Fruit fly (Drosophila melanogaster) whole organism, embryonic: ENCODE measurements around the gene CG13996.

Experiments
- CG1024 ChIP-seq: fragments of 200-800 bp; sonication (Bioruptor generic); IDR thresholded peaks from 2 replicates; pipeline ENCODE4 v1.3.6; 2022; ENCODE audit warnings: missing biosample characterization, missing genetic modification characterization
- CG10321 ChIP-seq: fragments of 200-800 bp; sonication (Bioruptor generic); IDR thresholded peaks from 2 replicates; pipeline ENCODE4 v1.3.6; 2022; ENCODE audit warnings: missing biosample characterization, missing genetic modification characterization
- CG11398 ChIP-seq: fragments of 200-800 bp; sonication (Bioruptor generic); optimal IDR thresholded peaks from 2 replicates; lab custom pipeline; 2016; ENCODE audit warnings: missing biosample characterization, missing genetic modification characterization
- CG11456 ChIP-seq: fragments of 200-800 bp; sonication (Bioruptor generic); IDR thresholded peaks from 3 replicates; pipeline ENCODE4 v1.3.6; 2022; ENCODE audit warnings: missing biosample characterization, missing genetic modification characterization
- CG12299 ChIP-seq: fragments of 200-800 bp; sonication (Bioruptor generic); optimal IDR thresholded peaks from 2 replicates; lab custom pipeline; 2018; ENCODE audit warnings: missing biosample characterization, mild to moderate bottlenecking, missing genetic modification characterization
- CG14050 ChIP-seq: fragments of 200-800 bp; sonication (Bioruptor generic); IDR thresholded peaks from 3 replicates; pipeline ENCODE4 v1.3.6; 2022; ENCODE audit warnings: missing biosample characterization, missing genetic modification characterization
- CG1529 ChIP-seq: fragments of 200-800 bp; sonication (Bioruptor generic); optimal IDR thresholded peaks from 3 replicates; lab custom pipeline; 2018; ENCODE audit warnings: missing biosample characterization, missing genetic modification characterization
- CG15696 ChIP-seq: fragments of 200-800 bp; sonication (Bioruptor generic); optimal IDR thresholded peaks from 2 replicates; lab custom pipeline; 2019; ENCODE audit warnings: missing biosample characterization, mild to moderate bottlenecking, missing genetic modification characterization, moderate library complexity
- CG1603 ChIP-seq: fragments of 200-800 bp; sonication (Bioruptor generic); optimal IDR thresholded peaks from 2 replicates; lab custom pipeline; 2019; ENCODE audit warnings: missing biosample characterization, mild to moderate bottlenecking, missing genetic modification characterization, moderate library complexity
- CG18011 ChIP-seq: fragments of 200-800 bp; sonication (Bioruptor generic); optimal IDR thresholded peaks from 2 replicates; lab custom pipeline; 2017; ENCODE audit warnings: missing biosample characterization, missing genetic modification characterization, mild to moderate bottlenecking, moderate library complexity, missing genotype
- CG2889 ChIP-seq: fragments of 200-800 bp; sonication (Bioruptor generic); IDR thresholded peaks from 3 replicates; pipeline ENCODE4 v1.3.6; 2022; ENCODE audit warnings: missing biosample characterization, missing genetic modification characterization
- CG32767 ChIP-seq: fragments of 200-800 bp; sonication (Bioruptor generic); IDR thresholded peaks from 2 replicates; pipeline ENCODE4 v1.3.6; 2022; ENCODE audit warnings: missing biosample characterization, missing genetic modification characterization
- CG32772 ChIP-seq: fragments of 200-800 bp; sonication (Bioruptor generic); IDR thresholded peaks from 2 replicates; pipeline ENCODE4 v1.3.6; 2022; ENCODE audit warnings: missing biosample characterization, missing genetic modification characterization
- CG34422 ChIP-seq: fragments of 200-800 bp; sonication (Bioruptor generic); IDR thresholded peaks from 3 replicates; pipeline ENCODE4 v1.3.6; 2022; ENCODE audit warnings: missing biosample characterization, missing genetic modification characterization
- CG6791 ChIP-seq: fragments of 200-800 bp; sonication (Bioruptor generic); IDR thresholded peaks from 3 replicates; pipeline ENCODE4 v1.3.6; 2022; ENCODE audit warnings: missing biosample characterization, missing genetic modification characterization; ENCODE audit not compliant: partially characterized antibody
- CG9609 ChIP-seq: fragments of 200-800 bp; sonication (Bioruptor generic); optimal IDR thresholded peaks from 3 replicates; lab custom pipeline; 2016; ENCODE audit warnings: missing biosample characterization, missing genetic modification characterization
- CG9876 ChIP-seq: fragments of 200-800 bp; sonication (Bioruptor generic); optimal IDR thresholded peaks from 2 replicates; lab custom pipeline; 2016; ENCODE audit warnings: missing biosample characterization, missing genetic modification characterization
- D19A ChIP-seq: fragments of 200-800 bp; optimal IDR thresholded peaks from 3 replicates; lab custom pipeline; 2019; ENCODE audit warnings: missing biosample characterization, mild to moderate bottlenecking, missing genetic modification characterization, moderate library complexity
- Drgx ChIP-seq: fragments of 200-800 bp; sonication (Bioruptor generic); IDR thresholded peaks from 2 replicates; pipeline ENCODE4 v1.3.6; 2022; ENCODE audit warnings: missing biosample characterization, missing genetic modification characterization
- ERR ChIP-seq: fragments of 200-800 bp; sonication (Bioruptor generic); optimal IDR thresholded peaks from 2 replicates; lab custom pipeline; 2016; ENCODE audit warnings: missing biosample characterization, missing genetic modification characterization
- Fer3 ChIP-seq: fragments of 200-800 bp; sonication (Bioruptor generic); optimal IDR thresholded peaks from 2 replicates; lab custom pipeline; 2018; ENCODE audit warnings: missing biosample characterization, mild to moderate bottlenecking, missing genetic modification characterization, moderate library complexity
- H15 ChIP-seq: fragments of 200-800 bp; sonication (Bioruptor generic); IDR thresholded peaks from 3 replicates; pipeline ENCODE4 v1.3.6; 2022; ENCODE audit warnings: missing biosample characterization, missing genetic modification characterization
- HLHmδ ChIP-seq: fragments of 200-800 bp; sonication (Bioruptor generic); optimal IDR thresholded peaks from 2 replicates; lab custom pipeline; 2018; ENCODE audit warnings: missing biosample characterization, mild to moderate bottlenecking, missing genetic modification characterization, moderate library complexity
- Jarid2 ChIP-seq: fragments of 200-800 bp; sonication (Bioruptor generic); optimal IDR thresholded peaks from 3 replicates; lab custom pipeline; 2017; ENCODE audit warnings: mild to moderate bottlenecking, missing biosample characterization, missing genetic modification reagents, missing genetic modification characterization
- MESR4 ChIP-seq: fragments of 200-800 bp; sonication (Bioruptor generic); optimal IDR thresholded peaks from 2 replicates; lab custom pipeline; 2018; ENCODE audit warnings: missing biosample characterization, mild to moderate bottlenecking, missing genetic modification characterization, moderate library complexity
- NK7.1 ChIP-seq: fragments of 200-800 bp; sonication (Bioruptor generic); optimal IDR thresholded peaks from 3 replicates; lab custom pipeline; 2016; ENCODE audit warnings: missing biosample characterization, missing genetic modification characterization
- Pdp1 ChIP-seq, 2 experiments: fragments of 200-800 bp; sonication (Bioruptor generic); optimal IDR thresholded peaks; 3 replicates each; lab custom pipeline; 2016; ENCODE audit warnings: missing biosample characterization in 2 of 2, missing genetic modification characterization in 2 of 2, mild to moderate bottlenecking in 1 of 2, moderate library complexity in 1 of 2
- Side ChIP-seq: fragments of 200-800 bp; sonication (Bioruptor generic); optimal IDR thresholded peaks from 2 replicates; lab custom pipeline; 2016; ENCODE audit warnings: missing biosample characterization, missing genetic modification characterization
- Sox100B ChIP-seq: fragments of 200-800 bp; sonication (Bioruptor generic); optimal IDR thresholded peaks from 3 replicates; lab custom pipeline; 2018; ENCODE audit warnings: missing biosample characterization, mild to moderate bottlenecking, missing genetic modification characterization
- TFAM ChIP-seq: fragments of 200-800 bp; sonication (Bioruptor generic); optimal IDR thresholded peaks from 2 replicates; lab custom pipeline; 2017; ENCODE audit warnings: missing biosample characterization, missing genetic modification characterization, inconsistent platforms
- YL-1 ChIP-seq: fragments of 200-800 bp; sonication (Bioruptor generic); optimal IDR thresholded peaks from 3 replicates; lab custom pipeline; 2017; ENCODE audit warnings: missing biosample characterization, mild to moderate bottlenecking, missing genetic modification characterization
- bbx ChIP-seq: fragments of 200-800 bp; sonication (Bioruptor generic); IDR thresholded peaks from 2 replicates; pipeline ENCODE4 v1.3.6; 2022; ENCODE audit warnings: missing biosample characterization, missing genetic modification characterization; ENCODE audit not compliant: partially characterized antibody
- bowl ChIP-seq: fragments of 200-800 bp; sonication (Bioruptor generic); IDR thresholded peaks from 2 replicates; pipeline ENCODE4 v1.3.6; 2022; ENCODE audit warnings: missing biosample characterization, missing genetic modification characterization
- cg ChIP-seq: fragments of 200-800 bp; sonication (Bioruptor generic); optimal IDR thresholded peaks from 3 replicates; lab custom pipeline; 2019; ENCODE audit warnings: missing biosample characterization, mild to moderate bottlenecking, missing genetic modification characterization, moderate library complexity
- crc ChIP-seq: fragments of 200-800 bp; sonication (Bioruptor generic); optimal IDR thresholded peaks from 2 replicates; lab custom pipeline; 2016; ENCODE audit warnings: missing biosample characterization, missing genetic modification characterization
- croc ChIP-seq: fragments of 200-800 bp; sonication (Bioruptor generic); conservative IDR thresholded peaks from 3 replicates; pipeline ENCODE4 v1.3.6; 2022; ENCODE audit warnings: missing biosample characterization, missing genetic modification characterization
- dmrt11E ChIP-seq: fragments of 200-800 bp; sonication (Bioruptor generic); optimal IDR thresholded peaks from 3 replicates; lab custom pipeline; 2018; ENCODE audit warnings: missing biosample characterization, mild to moderate bottlenecking, missing genetic modification characterization, moderate library complexity
- esg ChIP-seq: fragments of 200-800 bp; sonication (Bioruptor generic); conservative IDR thresholded peaks from 2 replicates; pipeline ENCODE4 v1.3.6; 2022; ENCODE audit warnings: missing biosample characterization, missing genetic modification characterization
- grn ChIP-seq: fragments of 200-800 bp; sonication (Bioruptor generic); optimal IDR thresholded peaks from 3 replicates; lab custom pipeline; 2017; ENCODE audit warnings: missing biosample characterization, missing genetic modification characterization
- gt ChIP-seq: fragments of 200-800 bp; sonication (Bioruptor generic); IDR thresholded peaks from 2 replicates; pipeline ENCODE4 v1.3.6; 2022; ENCODE audit warnings: missing biosample characterization, missing genetic modification characterization
- her ChIP-seq: fragments of 200-800 bp; sonication (Bioruptor generic); optimal IDR thresholded peaks from 2 replicates; lab custom pipeline; 2016; ENCODE audit warnings: missing biosample characterization, missing genetic modification characterization
- nau ChIP-seq: fragments of 200-800 bp; sonication (Bioruptor generic); optimal IDR thresholded peaks from 3 replicates; lab custom pipeline; 2017; ENCODE audit warnings: missing biosample characterization, mild to moderate bottlenecking, missing genetic modification characterization, missing genetic modification reagents
- phol ChIP-seq: fragments of 200-800 bp; sonication (Bioruptor generic); optimal IDR thresholded peaks from 3 replicates; lab custom pipeline; 2018; ENCODE audit warnings: missing biosample characterization, mild to moderate bottlenecking, missing genetic modification characterization, moderate library complexity
- pros ChIP-seq: fragments of 200-800 bp; sonication (Bioruptor generic); optimal IDR thresholded peaks from 3 replicates; lab custom pipeline; 2019; ENCODE audit warnings: missing biosample characterization, mild to moderate bottlenecking, missing genetic modification characterization, moderate library complexity
- psq ChIP-seq: fragments of 200-800 bp; sonication (Bioruptor generic); optimal IDR thresholded peaks from 2 replicates; lab custom pipeline; 2017; ENCODE audit warnings: missing biosample characterization, missing genetic modification characterization
- scrt ChIP-seq: fragments of 200-800 bp; sonication (Bioruptor generic); optimal IDR thresholded peaks from 2 replicates; lab custom pipeline; 2018; ENCODE audit warnings: missing biosample characterization, mild to moderate bottlenecking, missing genetic modification characterization, moderate library complexity
- tgo ChIP-seq: fragments of 200-800 bp; sonication (Bioruptor generic); IDR thresholded peaks from 3 replicates; pipeline ENCODE4 v1.3.6; 2022; ENCODE audit warnings: missing biosample characterization, missing genetic modification characterization
- tll ChIP-seq, 2 experiments: fragments of 200-800 bp in 1 of 2; fragments of >200 bp in 1 of 2; sonication (Bioruptor generic) in 1 of 2; optimal IDR thresholded peaks; 2 replicates each; lab custom pipeline; 2017 to 2019; ENCODE audit warnings: missing biosample characterization in 2 of 2, missing genetic modification characterization in 2 of 2, mild to moderate bottlenecking in 1 of 2, moderate library complexity in 1 of 2
- ttk ChIP-seq: fragments of 200-800 bp; sonication (Bioruptor generic); IDR thresholded peaks from 2 replicates; pipeline ENCODE4 v2.1.2; 2022; ENCODE audit warnings: missing biosample characterization, missing genetic modification characterization
- tx ChIP-seq: fragments of 200-800 bp; sonication (Bioruptor generic); optimal IDR thresholded peaks from 2 replicates; lab custom pipeline; 2016; ENCODE audit warnings: missing biosample characterization, missing genetic modification characterization
- vfl ChIP-seq: fragments of 200-800 bp; sonication (Bioruptor generic); optimal IDR thresholded peaks from 2 replicates; lab custom pipeline; 2016; ENCODE audit warnings: missing biosample characterization, missing genetic modification characterization

Gene CG13996

dm6 chr2L:5999247-5999646 is 21.4 kb upstream of the CG13996 start, which contains the start of gene Kdm5 (continued):
- TF ChIP-seq pros (no peak), croc (GFP tag; lab: Robert Waterston, UW) (no peak; the same call in 2 of the 3 replicates), CG9609 (GFP tag; lab: Kevin White, UChicago) (peak; percentile 54), vfl (GFP tag; lab: Kevin White, UChicago) (no peak), CG1024 (GFP tag; lab: Robert Waterston, UW) (no peak), TFAM (GFP tag; lab: Kevin White, UChicago) (no peak), CG1603 (peak; percentile 82), CG18011 (GFP tag; lab: Kevin White, UChicago) (no peak), CG14050 (GFP tag; lab: Robert Waterston, UW) (no peak), esg (GFP tag; lab: Robert Waterston, UW) (no peak), Drgx (GFP tag; lab: Robert Waterston, UW) (peak; percentile 45; the same call in 1 of the 2 replicates), Fer3 (tag; lab: Kevin White, UChicago) (peak; percentile 11), CG15696 (tag; lab: Kevin White, UChicago) (no peak), tgo (no peak), bbx (GFP tag; lab: Robert Waterston, UW) (no peak; the same call in 1 of the 2 replicates), gt (GFP tag; lab: Robert Waterston, UW) (no peak), CG10321 (GFP tag; lab: Robert Waterston, UW) (no peak), CG1529 (GFP tag; lab: Kevin White, UChicago) (no peak), CG2889 (GFP tag; lab: Robert Waterston, UW) (no peak), H15 (GFP tag; lab: Robert Waterston, UW) (no peak), Pdp1 (GFP tag; optimal IDR thresholded peaks at IDR 0.05; lab: Kevin White, UChicago) (peak in 1 of 2 experiments; percentile 50), dmrt11E (tag; lab: Kevin White, UChicago) (no peak), MESR4 (peak; percentile 91), CG32767 (GFP tag; lab: Robert Waterston, UW) (no peak), D19A (no peak), psq (no peak), Jarid2 (GFP tag; lab: Kevin White, UChicago) (peak; percentile 42), bowl (GFP tag; lab: Robert Waterston, UW) (no peak), Side (peak; percentile 47), NK7.1 (GFP tag; lab: Kevin White, UChicago) (no peak), CG12299 (tag; lab: Kevin White, UChicago) (no peak), grn (GFP tag; lab: Kevin White, UChicago) (peak; percentile 90), HLHmδ (GFP tag; lab: Kevin White, UChicago) (peak; percentile 63), CG34422 (peak; percentile 65; the same call in 2 of the 3 replicates), tll (GFP tag; optimal IDR thresholded peaks at IDR 0.05; lab: Kevin White, UChicago) (no peak), CG11456 (GFP tag; lab: Robert Waterston, UW) (peak; percentile 70; the same call in 2 of the 3 replicates), Sox100B (GFP tag; lab: Kevin White, UChicago) (no peak), YL-1 (peak; percentile 65), CG11398 (peak; percentile 6), phol (tag; lab: Kevin White, UChicago) (peak; percentile 70), CG32772 (no peak), scrt (GFP tag; lab: Kevin White, UChicago) (no peak), nau (GFP tag; lab: Kevin White, UChicago) (no peak), cg (GFP tag; lab: Kevin White, UChicago) (peak; percentile 67), CG9876 (GFP tag; lab: Kevin White, UChicago) (peak; percentile 16), ttk (GFP tag; lab: Robert Waterston, UW) (no peak), ERR (GFP tag; lab: Kevin White, UChicago) (no peak), CG6791 (GFP tag; lab: Robert Waterston, UW) (peak; percentile 55), tx (GFP tag; lab: Kevin White, UChicago) (peak; percentile 11), crc (no peak), her (no peak)
